Fruit fly (Drosophila melanogaster) whole organism, prepupa: ENCODE data around the gene Syx4.
A peak's percentile ranks its signal among the peaks of the same experiment; 100 is the strongest.

Experiments used
- Blimp-1 ChIP-seq: fragments of 200-800 bp; sonication (Bioruptor generic); optimal IDR thresholded peaks from 3 replicates; lab custom pipeline; 2017; ENCODE audit warnings: missing biosample characterization, missing genetic modification characterization, mild to moderate bottlenecking, moderate library complexity, missing genetic modification reagents
- CG11294 ChIP-seq: fragments of 200-800 bp; sonication (Bioruptor generic); IDR thresholded peaks from 2 replicates; pipeline ENCODE4 v1.3.6; 2022; ENCODE audit warnings: missing biosample characterization, missing genetic modification characterization
- CG11762 ChIP-seq: fragments of 200-800 bp; sonication (Bioruptor generic); optimal IDR thresholded peaks from 3 replicates; lab custom pipeline; 2016; ENCODE audit warnings: missing biosample characterization, missing genetic modification characterization; ENCODE audit not compliant: insufficient read depth
- CG11902 ChIP-seq: fragments of 200-800 bp; sonication (Bioruptor generic); optimal IDR thresholded peaks from 3 replicates; lab custom pipeline; 2016; ENCODE audit warnings: missing biosample characterization, missing genetic modification characterization
- CG15336 ChIP-seq: fragments of 200-800 bp; sonication (Bioruptor generic); IDR thresholded peaks from 2 replicates; pipeline ENCODE4 v1.3.6; 2022; ENCODE audit warnings: missing biosample characterization, missing genetic modification characterization
- CG1621 ChIP-seq: fragments of 200-800 bp; sonication (Bioruptor generic); optimal IDR thresholded peaks from 3 replicates; lab custom pipeline; 2018; ENCODE audit warnings: missing biosample characterization, mild to moderate bottlenecking, missing genetic modification characterization
- CG16779 ChIP-seq: fragments of 200-800 bp; sonication (Bioruptor generic); optimal IDR thresholded peaks from 3 replicates; lab custom pipeline; 2017; ENCODE audit warnings: missing biosample characterization, mild to moderate bottlenecking, missing genetic modification characterization
- CG3032 ChIP-seq: fragments of 200-800 bp; optimal IDR thresholded peaks from 2 replicates; lab custom pipeline; 2019; ENCODE audit warnings: missing biosample characterization, mild to moderate bottlenecking, missing genetic modification characterization, moderate library complexity
- CG32006 ChIP-seq: fragments of 200-800 bp; sonication (Bioruptor generic); optimal IDR thresholded peaks from 3 replicates; lab custom pipeline; 2017; ENCODE audit warnings: missing biosample characterization, mild to moderate bottlenecking, missing genetic modification characterization
- CG34406 ChIP-seq: fragments of 200-800 bp; sonication (Bioruptor generic); optimal IDR thresholded peaks from 3 replicates; lab custom pipeline; 2016; ENCODE audit warnings: missing biosample characterization, missing genetic modification characterization
- CG4318 ChIP-seq: fragments of 200-800 bp; sonication (Bioruptor generic); optimal IDR thresholded peaks from 3 replicates; lab custom pipeline; 2017; ENCODE audit warnings: missing biosample characterization, mild to moderate bottlenecking, missing genetic modification characterization
- CG6276 ChIP-seq: fragments of 200-800 bp; sonication (Bioruptor generic); optimal IDR thresholded peaks from 2 replicates; lab custom pipeline; 2017; ENCODE audit warnings: missing biosample characterization, mild to moderate bottlenecking, missing genetic modification characterization
- CG6808 ChIP-seq: fragments of 200-800 bp; sonication (Bioruptor generic); optimal IDR thresholded peaks from 3 replicates; lab custom pipeline; 2017; ENCODE audit warnings: missing biosample characterization, missing genetic modification characterization, mild to moderate bottlenecking, moderate library complexity, missing genetic modification reagents
- CG6854 ChIP-seq: fragments of 200-800 bp; sonication (Bioruptor generic); optimal IDR thresholded peaks from 2 replicates; lab custom pipeline; 2017; ENCODE audit warnings: missing biosample characterization, mild to moderate bottlenecking, missing genetic modification characterization
- CG7368 ChIP-seq: fragments of 200-800 bp; sonication (Bioruptor generic); optimal IDR thresholded peaks from 3 replicates; lab custom pipeline; 2016; ENCODE audit warnings: missing biosample characterization, missing genetic modification characterization
- CG8119 ChIP-seq: fragments of 200-800 bp; sonication (Bioruptor generic); IDR thresholded peaks from 3 replicates; pipeline ENCODE4 v1.3.6; 2022; ENCODE audit warnings: missing biosample characterization, missing genetic modification characterization
- CG8632 ChIP-seq: fragments of 200-800 bp; sonication (Bioruptor generic); optimal IDR thresholded peaks from 3 replicates; lab custom pipeline; 2016; ENCODE audit warnings: missing biosample characterization, missing genetic modification characterization
- Eip75B ChIP-seq: fragments of 200-800 bp; sonication (Bioruptor generic); optimal IDR thresholded peaks from 3 replicates; lab custom pipeline; 2016; ENCODE audit warnings: missing biosample characterization, missing genetic modification characterization
- Eip93F ChIP-seq: fragments of 200-800 bp; sonication (Bioruptor generic); optimal IDR thresholded peaks from 2 replicates; lab custom pipeline; 2016; ENCODE audit warnings: missing biosample characterization, mild to moderate bottlenecking, missing genetic modification characterization
- Ets21C ChIP-seq: fragments of 200-800 bp; sonication (Bioruptor generic); optimal IDR thresholded peaks from 3 replicates; lab custom pipeline; 2016; ENCODE audit warnings: missing biosample characterization, missing genetic modification characterization
- Ets96B ChIP-seq: fragments of 200-800 bp; optimal IDR thresholded peaks from 2 replicates; lab custom pipeline; 2019; ENCODE audit warnings: missing biosample characterization, mild to moderate bottlenecking, missing genetic modification characterization, moderate library complexity
- Gug ChIP-seq: fragments of 200-800 bp; sonication (Bioruptor generic); IDR thresholded peaks from 2 replicates; pipeline ENCODE4 v1.3.6; 2022; ENCODE audit warnings: missing biosample characterization, missing genetic modification characterization
- Hr38 ChIP-seq: sonication (Bioruptor generic); optimal IDR thresholded peaks from 2 replicates; lab custom pipeline; 2016; ENCODE audit warnings: missing biosample characterization, missing genetic modification characterization
- Hr4 ChIP-seq: fragments of 200-800 bp; sonication (Bioruptor generic); optimal IDR thresholded peaks from 3 replicates; lab custom pipeline; 2016; ENCODE audit warnings: missing biosample characterization, missing genetic modification characterization
- Lpt ChIP-seq: fragments of 200-800 bp; sonication (Bioruptor generic); optimal IDR thresholded peaks from 3 replicates; lab custom pipeline; 2016; ENCODE audit warnings: missing biosample characterization, missing genetic modification characterization
- Met ChIP-seq: fragments of 200-800 bp; sonication (Bioruptor generic); optimal IDR thresholded peaks from 3 replicates; lab custom pipeline; 2016; ENCODE audit warnings: missing biosample characterization, missing genetic modification characterization
- Smox ChIP-seq: fragments of 200-800 bp; sonication (Bioruptor generic); optimal IDR thresholded peaks from 3 replicates; lab custom pipeline; 2016; ENCODE audit warnings: missing biosample characterization, missing genetic modification characterization
- Sox102F ChIP-seq: fragments of 200-800 bp; sonication (Bioruptor generic); optimal IDR thresholded peaks from 2 replicates; lab custom pipeline; 2016; ENCODE audit warnings: missing biosample characterization, mild to moderate bottlenecking, missing genetic modification characterization
- Sox14 ChIP-seq: fragments of 200-800 bp; sonication (Bioruptor generic); optimal IDR thresholded peaks from 3 replicates; lab custom pipeline; 2016; ENCODE audit warnings: missing biosample characterization, missing genetic modification characterization
- Sox15 ChIP-seq: fragments of 200-800 bp; sonication (Bioruptor generic); optimal IDR thresholded peaks from 3 replicates; lab custom pipeline; 2016; ENCODE audit warnings: missing biosample characterization, missing genetic modification characterization
- achi ChIP-seq: fragments of 200-800 bp; sonication (Bioruptor generic); optimal IDR thresholded peaks from 3 replicates; lab custom pipeline; 2016; ENCODE audit warnings: missing biosample characterization, missing genetic modification characterization
- acj6 ChIP-seq: fragments of 200-800 bp; sonication (Bioruptor generic); optimal IDR thresholded peaks from 3 replicates; lab custom pipeline; 2016; ENCODE audit warnings: missing biosample characterization, missing genetic modification characterization
- dac ChIP-seq: fragments of 200-800 bp; sonication (Bioruptor generic); optimal IDR thresholded peaks from 2 replicates; lab custom pipeline; 2017; ENCODE audit warnings: missing biosample characterization, mild to moderate bottlenecking, missing genetic modification characterization
- dsx ChIP-seq: fragments of 200-800 bp; optimal IDR thresholded peaks from 3 replicates; lab custom pipeline; 2019; ENCODE audit warnings: missing biosample characterization, mild to moderate bottlenecking, missing genetic modification characterization, moderate library complexity; ENCODE audit not compliant: poor library complexity, severe bottlenecking
- eg ChIP-seq: fragments of 200-800 bp; sonication (Bioruptor generic); IDR thresholded peaks from 3 replicates; pipeline ENCODE4 v1.3.6; 2022; ENCODE audit warnings: missing biosample characterization, missing genetic modification characterization
- fd59A ChIP-seq: fragments of 200-800 bp; sonication (Bioruptor generic); optimal IDR thresholded peaks from 2 replicates; lab custom pipeline; 2017; ENCODE audit warnings: missing biosample characterization, mild to moderate bottlenecking, missing genetic modification characterization, missing genetic modification reagents
- fd85E ChIP-seq: fragments of 200-800 bp; sonication (Bioruptor generic); optimal IDR thresholded peaks from 3 replicates; lab custom pipeline; 2016; ENCODE audit warnings: missing biosample characterization, missing genetic modification characterization
- fkh ChIP-seq: fragments of 200-800 bp; sonication (Bioruptor generic); optimal IDR thresholded peaks from 3 replicates; lab custom pipeline; 2017; ENCODE audit warnings: missing biosample characterization, mild to moderate bottlenecking, missing genetic modification characterization, moderate library complexity
- lz ChIP-seq: fragments of 200-800 bp; sonication (Bioruptor generic); optimal IDR thresholded peaks from 3 replicates; lab custom pipeline; 2016; ENCODE audit warnings: missing biosample characterization, missing genetic modification characterization
- net ChIP-seq: fragments of 200-800 bp; sonication (Bioruptor generic); optimal IDR thresholded peaks from 3 replicates; lab custom pipeline; 2016; ENCODE audit warnings: missing biosample characterization, missing genetic modification characterization
- pdm3 ChIP-seq: fragments of 200-800 bp; sonication (Bioruptor generic); optimal IDR thresholded peaks from 3 replicates; lab custom pipeline; 2016; ENCODE audit warnings: missing biosample characterization, missing genetic modification characterization
- ss ChIP-seq, 2 experiments: fragments of 200-800 bp; sonication (Bioruptor generic); optimal IDR thresholded peaks; 2 replicates in 1 of 2; 3 replicates in 1 of 2; lab custom pipeline; 2017 to 2018; ENCODE audit warnings: mild to moderate bottlenecking in 2 of 2, missing biosample characterization in 2 of 2, missing genetic modification characterization in 2 of 2, moderate library complexity in 1 of 2
- svp ChIP-seq: fragments of 200-800 bp; sonication (Bioruptor generic); peaks from one replicate; lab custom pipeline; 2016; ENCODE audit warnings: missing biosample characterization, missing genetic modification characterization
- topi ChIP-seq: fragments of 200-800 bp; sonication (Bioruptor generic); optimal IDR thresholded peaks from 3 replicates; lab custom pipeline; 2016; ENCODE audit warnings: missing biosample characterization, missing genetic modification characterization
- vri ChIP-seq: fragments of 200-800 bp; sonication (Bioruptor generic); optimal IDR thresholded peaks from 3 replicates; lab custom pipeline; 2016; ENCODE audit warnings: missing biosample characterization, mild to moderate bottlenecking, missing genetic modification characterization

Gene Syx4

dm6 chrX:2749693-2750092, 5.8 kb upstream of the Syx4 start:
- no peak for TF ChIP-seq Ets96B (tag; lab: Kevin White, UChicago)
- TF ChIP-seq dsx (GFP tag; lab: Kevin White, UChicago): no peak
- no peak for TF ChIP-seq CG7368 (GFP tag; lab: Kevin White, UChicago)
- TF ChIP-seq Sox15 (GFP tag; lab: Kevin White, UChicago): no peak
- no peak for TF ChIP-seq CG6276
- TF ChIP-seq topi: no peak
- no peak for TF ChIP-seq fd85E
- no peak for TF ChIP-seq CG34406 (GFP tag; lab: Kevin White, UChicago)
- TF ChIP-seq net (GFP tag; lab: Kevin White, UChicago): no peak
- no peak for TF ChIP-seq Eip93F (GFP tag; lab: Kevin White, UChicago)
- no peak for TF ChIP-seq CG1621 (tag; lab: Kevin White, UChicago)
- TF ChIP-seq CG8119 (GFP tag; lab: Robert Waterston, UW): no peak
- no peak for TF ChIP-seq vri
- TF ChIP-seq Sox102F (GFP tag; lab: Kevin White, UChicago): no peak
- TF ChIP-seq fd59A (GFP tag; lab: Kevin White, UChicago): no peak
- TF ChIP-seq ss (GFP tag; optimal IDR thresholded peaks at IDR 0.05; lab: Kevin White, UChicago): no peak
- TF ChIP-seq dac (GFP tag; lab: Kevin White, UChicago): no peak

DNA sequence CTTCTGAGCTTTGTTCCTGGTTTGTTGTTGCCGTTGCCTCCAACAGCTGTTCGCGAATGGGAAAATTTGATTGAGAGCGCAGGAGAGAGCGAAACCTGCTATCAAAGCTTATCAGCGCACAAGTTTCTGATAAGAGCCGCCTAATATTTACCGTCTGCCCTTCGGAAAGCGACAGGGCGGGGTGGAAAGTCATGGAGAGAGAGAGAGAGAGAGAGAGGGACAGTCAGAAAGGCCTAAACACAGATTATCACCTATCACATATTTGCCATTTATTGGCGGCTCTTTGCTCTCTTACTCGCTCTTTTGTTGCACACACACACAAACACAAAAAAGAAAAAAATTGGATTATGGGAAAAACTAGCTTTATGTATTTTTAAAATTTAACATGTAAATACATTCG, 275 bp downstream of the Syx4 start:
- TF ChIP-seq CG1621 (tag; lab: Kevin White, UChicago): no peak
- TF ChIP-seq CG4318 (GFP tag; lab: Kevin White, UChicago): no peak
- no peak for TF ChIP-seq vri
- TF ChIP-seq CG6808 (GFP tag; lab: Kevin White, UChicago): no peak
- no peak for TF ChIP-seq pdm3
- TF ChIP-seq topi: no peak
- TF ChIP-seq Blimp-1 (GFP tag; lab: Kevin White, UChicago): no peak

DNA sequence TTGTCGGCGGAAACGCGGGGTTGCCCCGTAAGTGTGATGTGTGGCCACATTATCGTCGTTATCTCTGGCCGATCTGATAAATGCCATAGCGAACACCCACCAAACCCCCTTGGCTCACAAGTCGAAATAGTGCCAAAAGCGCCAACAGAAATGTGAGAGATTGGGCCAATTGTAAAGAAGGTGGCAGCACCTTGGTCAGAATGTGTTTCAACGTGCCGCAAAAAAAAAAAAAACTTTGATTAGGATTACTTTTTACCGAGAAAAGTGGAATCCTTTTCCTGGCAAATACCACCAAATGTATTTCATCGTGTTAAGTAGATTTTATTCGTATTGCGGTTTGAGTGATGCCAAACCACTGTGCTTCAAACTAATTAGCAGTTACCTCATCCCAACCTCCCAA, 856 bp downstream of the Syx4 start:
- TF ChIP-seq svp (GFP tag; lab: Kevin White, UChicago): no peak
- TF ChIP-seq Hr38 (GFP tag; lab: Kevin White, UChicago): no peak
- TF ChIP-seq Hr4 (GFP tag; lab: Kevin White, UChicago): peak; percentile 50
- TF ChIP-seq CG16779 (tag; lab: Kevin White, UChicago): no peak
- TF ChIP-seq CG6808 (GFP tag; lab: Kevin White, UChicago): no peak
- TF ChIP-seq Eip75B (GFP tag; lab: Kevin White, UChicago): no peak
- no peak for TF ChIP-seq Lpt (GFP tag; lab: Kevin White, UChicago)
- TF ChIP-seq net (GFP tag; lab: Kevin White, UChicago): peak; percentile 28
- no peak for TF ChIP-seq CG6854 (GFP tag; lab: Kevin White, UChicago)
- peak; percentile 29 for TF ChIP-seq vri
- TF ChIP-seq CG4318 (GFP tag; lab: Kevin White, UChicago): no peak
- peak; percentile 34 for TF ChIP-seq Met
- TF ChIP-seq Sox14 (GFP tag; lab: Kevin White, UChicago): peak; percentile 24
- TF ChIP-seq CG32006 (GFP tag; lab: Kevin White, UChicago): peak; percentile 48
- peak; percentile 45 for TF ChIP-seq lz (GFP tag; lab: Kevin White, UChicago)
- TF ChIP-seq Smox (GFP tag; lab: Kevin White, UChicago): peak; percentile 5
- peak; percentile 31 for TF ChIP-seq topi
- TF ChIP-seq CG7368 (GFP tag; lab: Kevin White, UChicago): no peak
- TF ChIP-seq CG3032: no peak
- TF ChIP-seq Gug (GFP tag; lab: Robert Waterston, UW): peak; percentile 42
- TF ChIP-seq acj6: peak; percentile 43
- TF ChIP-seq CG15336 (GFP tag; lab: Robert Waterston, UW): no peak
- TF ChIP-seq pdm3: peak; percentile 46
- TF ChIP-seq Blimp-1 (GFP tag; lab: Kevin White, UChicago): no peak
- TF ChIP-seq fd85E: no peak
- TF ChIP-seq Ets21C (GFP tag; lab: Kevin White, UChicago): peak; percentile 23
- TF ChIP-seq CG11902: no peak
- TF ChIP-seq dsx (GFP tag; lab: Kevin White, UChicago): no peak
- TF ChIP-seq ss (GFP tag; optimal IDR thresholded peaks at IDR 0.05; lab: Kevin White, UChicago): no peak
- TF ChIP-seq CG11762 (GFP tag; lab: Kevin White, UChicago): no peak
- no peak for TF ChIP-seq CG8632
- TF ChIP-seq dac (GFP tag; lab: Kevin White, UChicago): no peak
- TF ChIP-seq achi (GFP tag; lab: Kevin White, UChicago): peak; percentile 35
- TF ChIP-seq CG6276: no peak
- no peak for TF ChIP-seq Ets96B (tag; lab: Kevin White, UChicago)
- no peak for TF ChIP-seq fd59A (GFP tag; lab: Kevin White, UChicago)
- TF ChIP-seq CG8119 (GFP tag; lab: Robert Waterston, UW): peak; percentile 23; the same call in 1 of the 3 replicates
- TF ChIP-seq CG11294: peak; percentile 55
- TF ChIP-seq eg (GFP tag; lab: Robert Waterston, UW): peak; percentile 81
- no peak for TF ChIP-seq fkh
